Worm (Caenorhabditis elegans): ENCODE measurements around the gene clec-216.

Gene clec-216

ce11 chrV:7980370-7980987, 27.7 kb upstream of the clec-216 start:
- TF ChIP-seq C04F5.9 (tag; optimal IDR thresholded peaks at IDR 0.05) (no peak), ceh-82 (tag; optimal IDR thresholded peaks at IDR 0.05) (peak in 1 of 3 experiments; percentile 7), egl-27 (tag; optimal IDR thresholded peaks at IDR 0.05) (peak in 1 of 2 experiments; percentile 2), blmp-1 (tag; optimal IDR thresholded peaks at IDR 0.05) (peak; percentile 46), skn-1 (tag; optimal IDR thresholded peaks at IDR 0.05) (peak; percentile 18), fkh-8 (tag; optimal IDR thresholded peaks at IDR 0.05) (peak; percentile 10), fkh-10 (GFP tag; optimal IDR thresholded peaks at IDR 0.05) (peak; percentile 65), lsy-2 (tag; optimal IDR thresholded peaks at IDR 0.05) (peak; percentile 18 to 42), grh-1 (GFP tag; IDR thresholded peaks at IDR 0.05) (no peak), Y116A8C.19 (tag; optimal IDR thresholded peaks at IDR 0.05; ENCODE audit: borderline replicate concordance) (no peak), dpl-1 (GFP tag; optimal IDR thresholded peaks at IDR 0.05) (peak in 1 of 3 experiments; percentile 1), mep-1 (tag; optimal IDR thresholded peaks at IDR 0.05) (peak; percentile 32), nhr-47 (tag; optimal IDR thresholded peaks at IDR 0.05) (peak; percentile 4), dsc-1 (tag; optimal IDR thresholded peaks at IDR 0.05) (peak; percentile 26), nhr-71 (tag; optimal IDR thresholded peaks at IDR 0.05) (peak; percentile 24), efl-1 (optimal IDR thresholded peaks at IDR 0.05) (no peak), efl-1 (GFP tag; optimal IDR thresholded peaks at IDR 0.05 in 1 of 2) (peak in 1 of 2 experiments; percentile 48), elt-3 (tag; optimal IDR thresholded peaks at IDR 0.05) (no peak), rnt-1 (tag; optimal IDR thresholded peaks at IDR 0.05) (peak; percentile 8), lin-14 (GFP tag; optimal IDR thresholded peaks at IDR 0.05) (peak; percentile 89), ceh-8 (GFP tag; optimal IDR thresholded peaks at IDR 0.05) (no peak)

ce11 chrV:7978798-7979197, 26.0 kb upstream of the clec-216 start:
- TF ChIP-seq C16A3.4 (tag; optimal IDR thresholded peaks at IDR 0.05): peak; percentile 46
- peak; percentile 7 for TF ChIP-seq nhr-71 (tag; optimal IDR thresholded peaks at IDR 0.05)
- no peak for TF ChIP-seq grh-1 (GFP tag; IDR thresholded peaks at IDR 0.05)
- TF ChIP-seq ceh-82 (tag; optimal IDR thresholded peaks at IDR 0.05): no peak
- TF ChIP-seq aly-2 (tag; optimal IDR thresholded peaks at IDR 0.05): no peak
- peak in 1 of 2 experiments; percentile 65 for TF ChIP-seq lin-35 (GFP tag; optimal IDR thresholded peaks at IDR 0.05)
- TF ChIP-seq ceh-8 (GFP tag; optimal IDR thresholded peaks at IDR 0.05): no peak
- TF ChIP-seq nhr-77 (tag; optimal IDR thresholded peaks at IDR 0.05): no peak
- TF ChIP-seq mdl-1 (tag; optimal IDR thresholded peaks at IDR 0.05): peak in 1 of 2 experiments; percentile 27
- TF ChIP-seq nhr-237 (tag; optimal IDR thresholded peaks at IDR 0.05): no peak
- no peak for TF ChIP-seq irx-1 (tag; optimal IDR thresholded peaks at IDR 0.05)
- no peak for TF ChIP-seq jun-1 (tag; optimal IDR thresholded peaks at IDR 0.05)
- no peak for TF ChIP-seq lin-39 (tag; optimal IDR thresholded peaks at IDR 0.05)
- no peak for TF ChIP-seq mab-9 (GFP tag; IDR thresholded peaks at IDR 0.05)
- TF ChIP-seq efl-1 (optimal IDR thresholded peaks at IDR 0.05): peak; percentile 13 to 20
- peak in 1 of 2 experiments; percentile 93 for TF ChIP-seq efl-1 (GFP tag; optimal IDR thresholded peaks at IDR 0.05 in 1 of 2)
- peak in 1 of 2 experiments; percentile 82 for TF ChIP-seq lsy-2 (tag; optimal IDR thresholded peaks at IDR 0.05)
- peak; percentile 56 for TF ChIP-seq nhr-20 (tag; optimal IDR thresholded peaks at IDR 0.05)
- no peak for TF ChIP-seq unc-62 (GFP tag; optimal IDR thresholded peaks at IDR 0.05)
- peak in 2 of 3 experiments; percentile 12 to 31 for TF ChIP-seq dpl-1 (GFP tag; optimal IDR thresholded peaks at IDR 0.05)
- peak; percentile 24 for TF ChIP-seq mep-1 (tag; optimal IDR thresholded peaks at IDR 0.05)
- no peak for TF ChIP-seq sptf-1 (tag; optimal IDR thresholded peaks at IDR 0.05)
- TF ChIP-seq alr-1 (tag; optimal IDR thresholded peaks at IDR 0.05; ENCODE audit: borderline replicate concordance): no peak
- TF ChIP-seq isw-1 (GFP tag; IDR thresholded peaks at IDR 0.05): no peak
- no peak for TF ChIP-seq ztf-11 (tag; optimal IDR thresholded peaks at IDR 0.05)
- no peak for TF ChIP-seq zip-4 (GFP tag; optimal IDR thresholded peaks at IDR 0.05)
- TF ChIP-seq pqm-1 (tag; optimal IDR thresholded peaks at IDR 0.05): no peak
- TF ChIP-seq F16B12.6 (tag; optimal IDR thresholded peaks at IDR 0.05): peak; percentile 10
- TF ChIP-seq nhr-11 (tag; optimal IDR thresholded peaks at IDR 0.05): no peak
- TF ChIP-seq dsc-1 (tag; optimal IDR thresholded peaks at IDR 0.05): no peak
- TF ChIP-seq elt-3 (tag; optimal IDR thresholded peaks at IDR 0.05): peak in 2 of 6 experiments; percentile 3 to 75
- no peak for TF ChIP-seq lin-15B (tag; optimal IDR thresholded peaks at IDR 0.05)
- no peak for TF ChIP-seq aha-1 (tag; optimal IDR thresholded peaks at IDR 0.05)
- no peak for TF ChIP-seq efl-3 (GFP tag; optimal IDR thresholded peaks at IDR 0.05)
- no peak for TF ChIP-seq C04F5.9 (tag; optimal IDR thresholded peaks at IDR 0.05)
- TF ChIP-seq unc-130 (tag; optimal IDR thresholded peaks at IDR 0.05): no peak
- no peak for TF ChIP-seq Y116A8C.19 (tag; optimal IDR thresholded peaks at IDR 0.05; ENCODE audit: borderline replicate concordance)
- peak; percentile 77 for TF ChIP-seq blmp-1 (tag; optimal IDR thresholded peaks at IDR 0.05)
- peak; percentile 56 for TF ChIP-seq snu-23 (GFP tag; optimal IDR thresholded peaks at IDR 0.05)
- TF ChIP-seq lin-14 (GFP tag; optimal IDR thresholded peaks at IDR 0.05): peak; percentile 71
- TF ChIP-seq nhr-85 (tag): peak; percentile 79
